Fruit fly (Drosophila melanogaster) whole organism, wandering third instar larva: ENCODE data around the gene Naa80.

Source experiments
- Abd-B ChIP-seq: fragments of >200 bp; optimal IDR thresholded peaks from 2 replicates; lab custom pipeline; 2017; ENCODE audit warnings: missing biosample characterization, missing genetic modification characterization
- CG32264 ChIP-seq: fragments of 200-800 bp; sonication (Bioruptor generic); optimal IDR thresholded peaks from 2 replicates; lab custom pipeline; 2016; ENCODE audit warnings: missing biosample characterization, missing genetic modification characterization
- CG9705 ChIP-seq: fragments of 200-800 bp; sonication (Bioruptor generic); optimal IDR thresholded peaks from 2 replicates; lab custom pipeline; 2018; ENCODE audit warnings: missing biosample characterization, mild to moderate bottlenecking, missing genetic modification characterization
- CrebA ChIP-seq: fragments of 200-800 bp; sonication (Bioruptor generic); optimal IDR thresholded peaks from 2 replicates; lab custom pipeline; 2016; ENCODE audit warnings: missing biosample characterization, mild to moderate bottlenecking, missing genetic modification characterization, borderline replicate concordance
- Dfd ChIP-seq: fragments of >200 bp; optimal IDR thresholded peaks from 2 replicates; lab custom pipeline; 2017; ENCODE audit warnings: missing biosample characterization, missing genetic modification characterization
- GATAd ChIP-seq: sonication (Bioruptor generic); optimal IDR thresholded peaks from 2 replicates; lab custom pipeline; 2016; ENCODE audit warnings: missing biosample characterization, missing genetic modification characterization
- HLH106 ChIP-seq: fragments of 200-800 bp; optimal IDR thresholded peaks from 3 replicates; lab custom pipeline; 2019; ENCODE audit warnings: missing biosample characterization, mild to moderate bottlenecking, missing genetic modification characterization, moderate library complexity
- Hnf4 ChIP-seq: fragments of 200-800 bp; sonication (Bioruptor generic); optimal IDR thresholded peaks from 2 replicates; lab custom pipeline; 2016; ENCODE audit warnings: missing biosample characterization, mild to moderate bottlenecking, missing genetic modification characterization
- Hr78 ChIP-seq: fragments of >200 bp; optimal IDR thresholded peaks from 2 replicates; lab custom pipeline; 2017; ENCODE audit warnings: missing biosample characterization, missing genetic modification characterization
- Hr83 ChIP-seq: fragments of 200-300 bp; sonication (Bioruptor generic); optimal IDR thresholded peaks from 2 replicates; lab custom pipeline; 2016; ENCODE audit warnings: missing biosample characterization, mild to moderate bottlenecking, missing genetic modification characterization, moderate library complexity; ENCODE audit not compliant: poor library complexity, severe bottlenecking
- Jra ChIP-seq: sonication (Bioruptor generic); optimal IDR thresholded peaks from 2 replicates; lab custom pipeline; 2016; ENCODE audit warnings: missing biosample characterization, missing genetic modification characterization
- Mio ChIP-seq: sonication (Bioruptor generic); optimal IDR thresholded peaks from 2 replicates; lab custom pipeline; 2016; ENCODE audit warnings: missing biosample characterization, missing genetic modification characterization
- Myc ChIP-seq: fragments of >200 bp; optimal IDR thresholded peaks from 2 replicates; lab custom pipeline; 2017
- OdsH ChIP-seq: fragments of 200-800 bp; sonication (Bioruptor generic); optimal IDR thresholded peaks from 2 replicates; lab custom pipeline; 2016; ENCODE audit warnings: missing biosample characterization, mild to moderate bottlenecking, missing genetic modification characterization
- Rel ChIP-seq, 2 experiments: fragments of 200-800 bp; sonication (Bioruptor generic) in 1 of 2; optimal IDR thresholded peaks; 2 replicates in 1 of 2; 3 replicates in 1 of 2; lab custom pipeline; 2016 to 2019; ENCODE audit warnings: mild to moderate bottlenecking in 2 of 2, missing biosample characterization in 2 of 2, missing genetic modification characterization in 2 of 2, moderate library complexity in 1 of 2
- Sp1 ChIP-seq: fragments of 200-800 bp; sonication (Bioruptor generic); optimal IDR thresholded peaks from 3 replicates; lab custom pipeline; 2019; ENCODE audit warnings: missing biosample characterization, mild to moderate bottlenecking, missing genetic modification characterization, moderate library complexity
- br ChIP-seq: fragments of 200-800 bp; sonication (Bioruptor generic); optimal IDR thresholded peaks from 2 replicates; lab custom pipeline; 2016; ENCODE audit warnings: missing biosample characterization, missing genetic modification characterization
- dmrt93B ChIP-seq: fragments of 200-800 bp; sonication (Bioruptor generic); optimal IDR thresholded peaks from 2 replicates; lab custom pipeline; 2018; ENCODE audit warnings: missing biosample characterization, mild to moderate bottlenecking, missing genetic modification characterization
- dsf ChIP-seq: sonication (Bioruptor generic); optimal IDR thresholded peaks from 2 replicates; lab custom pipeline; 2016; ENCODE audit warnings: missing biosample characterization, missing genetic modification characterization, borderline replicate concordance
- ey ChIP-seq: fragments of 200-800 bp; sonication (Bioruptor generic); optimal IDR thresholded peaks from 2 replicates; lab custom pipeline; 2016; ENCODE audit warnings: missing biosample characterization, missing genetic modification characterization
- foxo ChIP-seq, 2 experiments: fragments of 200-800 bp; sonication (Bioruptor generic); optimal IDR thresholded peaks; 2 replicates in 1 of 2; 3 replicates in 1 of 2; lab custom pipeline; 2016 to 2017; ENCODE audit warnings: missing biosample characterization in 2 of 2, missing genetic modification characterization in 2 of 2
- fru ChIP-seq: fragments of 200-800 bp; sonication (Bioruptor generic); optimal IDR thresholded peaks from 3 replicates; lab custom pipeline; 2016; ENCODE audit warnings: missing biosample characterization, mild to moderate bottlenecking, missing genetic modification characterization
- h ChIP-seq: fragments of 200-800 bp; sonication (Bioruptor generic); optimal IDR thresholded peaks from 3 replicates; lab custom pipeline; 2016; ENCODE audit warnings: missing biosample characterization, mild to moderate bottlenecking, missing genetic modification characterization
- jim ChIP-seq: fragments of 175-275, 200-325 bp; sonication (Bioruptor generic); optimal IDR thresholded peaks from 2 replicates; lab custom pipeline; 2016; ENCODE audit warnings: missing biosample characterization, mild to moderate bottlenecking, missing genetic modification characterization
- pan ChIP-seq: fragments of >200 bp; optimal IDR thresholded peaks from 2 replicates; lab custom pipeline; 2017
- psq ChIP-seq: fragments of 200-800 bp; sonication (Bioruptor generic); optimal IDR thresholded peaks from 3 replicates; lab custom pipeline; 2017; ENCODE audit warnings: missing biosample characterization, mild to moderate bottlenecking, missing genetic modification characterization, moderate library complexity
- rgr ChIP-seq: fragments of 200-800 bp; sonication (Bioruptor generic); optimal IDR thresholded peaks from 3 replicates; lab custom pipeline; 2016; ENCODE audit warnings: missing biosample characterization, mild to moderate bottlenecking, missing genetic modification characterization
- sage ChIP-seq: fragments of 200-800 bp; sonication (Bioruptor generic); optimal IDR thresholded peaks from 2 replicates; lab custom pipeline; 2016; ENCODE audit warnings: missing biosample characterization, mild to moderate bottlenecking, missing genetic modification characterization
- sv ChIP-seq: fragments of 200-800 bp; sonication (Bioruptor generic); optimal IDR thresholded peaks from 3 replicates; lab custom pipeline; 2016; ENCODE audit warnings: missing biosample characterization, missing genetic modification characterization
- tai ChIP-seq: sonication (Bioruptor generic); optimal IDR thresholded peaks from 2 replicates; lab custom pipeline; 2016; ENCODE audit warnings: missing biosample characterization, missing genetic modification characterization
- usp ChIP-seq: fragments of >200 bp; optimal IDR thresholded peaks from 2 replicates; lab custom pipeline; 2017; ENCODE audit warnings: missing biosample characterization, missing genetic modification characterization
- woc ChIP-seq: sonication (Bioruptor generic); optimal IDR thresholded peaks from 2 replicates; lab custom pipeline; 2016; ENCODE audit warnings: missing biosample characterization, mild to moderate bottlenecking, missing genetic modification characterization

Naa80 gene

DNA sequence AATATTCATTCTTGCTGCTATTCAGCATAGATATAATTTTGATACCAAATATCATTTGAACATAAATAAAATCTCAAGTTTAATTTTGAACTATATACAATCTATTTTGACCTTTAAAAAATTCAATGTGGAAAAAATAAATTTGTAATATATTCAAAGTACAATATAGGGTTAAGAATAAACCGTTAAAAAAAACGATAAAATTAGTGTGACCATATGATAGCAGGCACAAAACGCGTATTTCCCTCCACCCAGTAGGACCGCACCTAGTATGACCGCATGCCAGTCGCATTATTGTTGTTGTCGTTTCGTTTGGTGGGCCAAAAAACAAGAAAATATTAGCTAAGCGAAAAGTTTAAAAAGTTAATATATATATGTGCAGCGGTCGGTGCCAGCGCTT, 25.4 kb downstream of the Naa80 start, which contains the start of gene CG8516:
Gene CG8516, plus strand, starts transcription at position 278 of the 400 bp plus-strand sequence.
- TF ChIP-seq foxo (GFP tag; optimal IDR thresholded peaks at IDR 0.05; lab: Kevin White, UChicago) (peak in 1 of 2 experiments; percentile 29), Hr78 (GFP tag; lab: Kevin White, UChicago) (no peak), woc (GFP tag; lab: Kevin White, UChicago) (peak; percentile 24), Rel (GFP tag; optimal IDR thresholded peaks at IDR 0.05; lab: Kevin White, UChicago) (no peak), Rel (tag; optimal IDR thresholded peaks at IDR 0.05; lab: Kevin White, UChicago) (peak; percentile 41), dsf (GFP tag; lab: Kevin White, UChicago) (no peak), sv (GFP tag; lab: Kevin White, UChicago) (peak; percentile 11), Sp1 (GFP tag; lab: Kevin White, UChicago) (peak; percentile 11), h (GFP tag; lab: Kevin White, UChicago) (peak; percentile 29), HLH106 (peak; percentile 19)
- TF ChIP-seq, all 38 proteins: peak for 7

dm6 chr3R:9800644-9801330, 33.2 kb downstream of the Naa80 start, which contains the start of the genes CG9467 and CG8526:
Gene CG9467, minus strand, starts transcription at chr3R:9801026.
Gene CG8526, plus strand, starts transcription at chr3R:9801280.
- TF ChIP-seq pan (no peak), woc (GFP tag; lab: Kevin White, UChicago) (peak; percentile 82), Rel (GFP tag; optimal IDR thresholded peaks at IDR 0.05; lab: Kevin White, UChicago) (no peak), Rel (tag; optimal IDR thresholded peaks at IDR 0.05; lab: Kevin White, UChicago) (peak; percentile 64), OdsH (GFP tag; lab: Kevin White, UChicago) (peak; percentile 54), CG9705 (peak; percentile 60), CrebA (GFP tag; lab: Kevin White, UChicago) (no peak), Hr83 (GFP tag; lab: Kevin White, UChicago) (no peak), CG32264 (GFP tag; lab: Kevin White, UChicago) (no peak), foxo (GFP tag; optimal IDR thresholded peaks at IDR 0.05; lab: Kevin White, UChicago) (peak in 1 of 2 experiments; percentile 79), h (GFP tag; lab: Kevin White, UChicago) (peak; percentile 69), fru (peak; percentile 55), sv (GFP tag; lab: Kevin White, UChicago) (peak; percentile 56), ey (GFP tag; lab: Kevin White, UChicago) (peak; percentile 57), Jra (peak; percentile 24), Abd-B (no peak), HLH106 (peak; percentile 82), rgr (peak; percentile 74), GATAd (GFP tag; lab: Kevin White, UChicago) (no peak), psq (peak; percentile 38), br (GFP tag; lab: Kevin White, UChicago) (no peak), Myc (lab: Kevin White, UChicago) (peak; percentile 55), Sp1 (GFP tag; lab: Kevin White, UChicago) (peak; percentile 59)

DNA sequence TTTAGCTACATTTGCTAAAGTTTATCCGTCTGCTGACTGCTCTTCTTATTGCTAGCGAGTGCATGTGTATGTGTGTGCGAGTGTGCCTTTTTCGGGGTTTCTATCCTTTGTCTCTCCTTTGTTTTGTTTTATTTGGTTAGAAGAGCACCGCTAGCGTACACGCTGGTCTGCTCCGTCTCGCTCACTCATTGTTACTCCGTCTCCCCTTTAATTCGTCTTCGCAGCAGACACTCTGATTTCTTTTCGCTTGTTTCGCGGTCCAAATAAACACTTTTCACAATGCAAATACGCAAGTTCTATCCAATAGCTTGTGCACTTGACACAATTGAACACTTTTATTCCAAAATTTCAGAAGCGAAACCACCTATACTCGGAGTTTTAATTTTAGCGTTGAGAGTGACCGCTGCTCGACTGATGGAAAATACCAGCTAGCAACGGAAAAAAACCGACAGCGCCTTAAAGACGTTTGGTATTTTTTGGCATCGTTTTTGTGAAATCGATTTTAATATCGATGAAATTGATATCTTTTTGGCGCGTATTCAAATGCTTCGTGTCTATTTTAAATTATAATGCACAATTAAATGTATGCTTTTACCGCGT, 41.4 kb downstream of the Naa80 start, which contains the start of gene FBXO11:
Gene FBXO11, minus strand, starts transcription at position 423 of the 600 bp plus-strand sequence.
- TF ChIP-seq Sp1 (GFP tag; lab: Kevin White, UChicago) (peak; percentile 78), rgr (peak; percentile 46), psq (peak; percentile 100), Rel (GFP tag; optimal IDR thresholded peaks at IDR 0.05; lab: Kevin White, UChicago) (no peak), Rel (tag; optimal IDR thresholded peaks at IDR 0.05; lab: Kevin White, UChicago) (peak; percentile 95), sage (GFP tag; lab: Kevin White, UChicago) (peak; percentile 6), OdsH (GFP tag; lab: Kevin White, UChicago) (peak; percentile 12), jim (GFP tag; lab: Kevin White, UChicago) (peak; percentile 98), Hnf4 (GFP tag; lab: Kevin White, UChicago) (no peak), dmrt93B (GFP tag; lab: Kevin White, UChicago) (no peak), CG9705 (peak; percentile 24), HLH106 (peak; percentile 10)

- TF ChIP-seq pan (no peak), Hnf4 (GFP tag; lab: Kevin White, UChicago) (no peak), tai (GFP tag; lab: Kevin White, UChicago) (no peak), CrebA (GFP tag; lab: Kevin White, UChicago) (no peak), Hr83 (GFP tag; lab: Kevin White, UChicago) (no peak), Mio (no peak), Jra (no peak), sage (GFP tag; lab: Kevin White, UChicago) (no peak), Dfd (no peak), Abd-B (no peak), br (GFP tag; lab: Kevin White, UChicago) (no peak), dmrt93B (GFP tag; lab: Kevin White, UChicago) (no peak), ey (GFP tag; lab: Kevin White, UChicago) (no peak), fru (no peak), OdsH (GFP tag; lab: Kevin White, UChicago) (no peak), usp (GFP tag; lab: Kevin White, UChicago) (no peak), foxo (GFP tag; optimal IDR thresholded peaks at IDR 0.05; lab: Kevin White, UChicago) (no peak)
Measured at dm6 chr3R:9812447-9812846, 44.8 kb downstream of the Naa80 start, which contains the start of gene CG8534. Gene CG8534, plus strand, starts transcription at chr3R:9812747.
